Fruit fly (Drosophila melanogaster) whole organism, embryonic: Measurements from ENCODE around the gene Prat2.

Experiments used
- Antp ChIP-seq: fragments of 200-800 bp; sonication (Bioruptor generic); optimal IDR thresholded peaks from 3 replicates; lab custom pipeline; 2016; ENCODE audit warnings: missing biosample characterization, missing genetic modification characterization
- CG10431 ChIP-seq: fragments of 200-800 bp; sonication (Bioruptor generic); optimal IDR thresholded peaks from 3 replicates; lab custom pipeline; 2018; ENCODE audit warnings: missing biosample characterization, mild to moderate bottlenecking, missing genetic modification characterization
- CG10959 ChIP-seq: fragments of 200-800 bp; sonication (Bioruptor generic); IDR thresholded peaks from 2 replicates; pipeline ENCODE4 v1.3.6; 2022; ENCODE audit warnings: missing biosample characterization, missing genetic modification characterization
- CG11247 ChIP-seq: fragments of 200-800 bp; sonication (Bioruptor generic); IDR thresholded peaks from 2 replicates; pipeline ENCODE4 v1.3.6; 2022; ENCODE audit warnings: missing biosample characterization, missing genetic modification characterization
- CG11723 ChIP-seq: fragments of 200-800 bp; sonication (Bioruptor generic); optimal IDR thresholded peaks from 2 replicates; lab custom pipeline; 2017; ENCODE audit warnings: missing biosample characterization, mild to moderate bottlenecking, missing genetic modification characterization
- CG13894 ChIP-seq: fragments of 200-800 bp; sonication (Bioruptor generic); optimal IDR thresholded peaks from 3 replicates; lab custom pipeline; 2018; ENCODE audit warnings: missing biosample characterization, mild to moderate bottlenecking, missing genetic modification characterization, moderate library complexity
- CG14441 ChIP-seq: fragments of 200-800 bp; sonication (Bioruptor generic); IDR thresholded peaks from 2 replicates; pipeline ENCODE4 v1.3.6; 2022; ENCODE audit warnings: missing biosample characterization, missing genetic modification characterization
- CG14667 ChIP-seq: fragments of 200-800 bp; sonication (Bioruptor generic); IDR thresholded peaks from 2 replicates; pipeline ENCODE4 v1.3.6; 2022; ENCODE audit warnings: missing biosample characterization, missing genetic modification characterization
- CG15479 ChIP-seq: fragments of 200-800 bp; sonication (Bioruptor generic); optimal IDR thresholded peaks from 3 replicates; lab custom pipeline; 2019; ENCODE audit warnings: missing biosample characterization, mild to moderate bottlenecking, missing genetic modification characterization, moderate library complexity
- CG17568 ChIP-seq: fragments of 200-800 bp; sonication (Bioruptor generic); optimal IDR thresholded peaks from 2 replicates; lab custom pipeline; 2018; ENCODE audit warnings: missing biosample characterization, mild to moderate bottlenecking, missing genetic modification characterization, moderate library complexity
- CG17612 ChIP-seq: fragments of 200-800 bp; sonication (Bioruptor generic); IDR thresholded peaks from 2 replicates; pipeline ENCODE4 v1.3.6; 2022; ENCODE audit warnings: missing biosample characterization, missing genetic modification characterization
- CG3065 ChIP-seq: fragments of 200-800 bp; sonication (Bioruptor generic); optimal IDR thresholded peaks from 2 replicates; lab custom pipeline; 2016; ENCODE audit warnings: missing biosample characterization, missing genetic modification characterization
- CG32532 ChIP-seq: fragments of 200-800 bp; sonication (Bioruptor generic); IDR thresholded peaks from 2 replicates; pipeline ENCODE4 v1.3.6; 2022; ENCODE audit warnings: missing biosample characterization, missing genetic modification characterization
- CG4730 ChIP-seq: fragments of 200-800 bp; sonication (Bioruptor generic); IDR thresholded peaks from 2 replicates; pipeline ENCODE4 v1.3.6; 2022; ENCODE audit warnings: missing biosample characterization, missing genetic modification characterization
- CG7556 ChIP-seq: fragments of 200-800 bp; sonication (Bioruptor generic); optimal IDR thresholded peaks from 2 replicates; lab custom pipeline; 2017; ENCODE audit warnings: missing biosample characterization, mild to moderate bottlenecking, missing genetic modification characterization
- CG7745 ChIP-seq: fragments of 200-800 bp; sonication (Bioruptor generic); optimal IDR thresholded peaks from 2 replicates; lab custom pipeline; 2018; ENCODE audit warnings: missing biosample characterization, mild to moderate bottlenecking, missing genetic modification characterization, moderate library complexity
- CG8290 ChIP-seq, 3 experiments: fragments of 200-800 bp; sonication (Bioruptor generic); optimal IDR thresholded peaks; 2 replicates each; lab custom pipeline; 2016 to 2019; ENCODE audit warnings: missing biosample characterization in 3 of 3, missing genetic modification characterization in 3 of 3, mild to moderate bottlenecking in 2 of 3, moderate library complexity in 1 of 3
- Dip2 ChIP-seq: fragments of 200-800 bp; sonication (Bioruptor generic); IDR thresholded peaks from 2 replicates; pipeline ENCODE4 v1.3.6; 2022; ENCODE audit warnings: missing biosample characterization, missing genetic modification characterization
- E2f1 ChIP-seq: fragments of 200-800 bp; sonication (Bioruptor generic); IDR thresholded peaks from 2 replicates; pipeline ENCODE4 v1.3.6; 2022; ENCODE audit warnings: missing biosample characterization, missing genetic modification characterization
- H15 ChIP-seq: fragments of 200-800 bp; sonication (Bioruptor generic); IDR thresholded peaks from 3 replicates; pipeline ENCODE4 v1.3.6; 2022; ENCODE audit warnings: missing biosample characterization, missing genetic modification characterization
- Lim3 ChIP-seq: fragments of 200-800 bp; sonication (Bioruptor generic); IDR thresholded peaks from 2 replicates; pipeline ENCODE4 v1.3.6; 2022; ENCODE audit warnings: missing biosample characterization, missing genetic modification characterization
- Myb ChIP-seq: fragments of 200-800 bp; sonication (Bioruptor generic); optimal IDR thresholded peaks from 2 replicates; lab custom pipeline; 2016; ENCODE audit warnings: missing biosample characterization, missing genetic modification characterization
- Sin3A ChIP-seq: fragments of >200 bp; optimal IDR thresholded peaks from 2 replicates; lab custom pipeline; 2018
- Six4 ChIP-seq: fragments of 200-800 bp; sonication (Bioruptor generic); optimal IDR thresholded peaks from 2 replicates; lab custom pipeline; 2016; ENCODE audit warnings: missing biosample characterization, missing genetic modification characterization
- Spps ChIP-seq: fragments of 200-800 bp; sonication (Bioruptor generic); optimal IDR thresholded peaks from 2 replicates; lab custom pipeline; 2018; ENCODE audit warnings: missing biosample characterization, mild to moderate bottlenecking, missing genetic modification characterization
- TFAM ChIP-seq: fragments of 200-800 bp; sonication (Bioruptor generic); optimal IDR thresholded peaks from 2 replicates; lab custom pipeline; 2017; ENCODE audit warnings: missing biosample characterization, missing genetic modification characterization, inconsistent platforms
- Taf1 ChIP-seq: fragments of 200-800 bp; sonication (Bioruptor generic); IDR thresholded peaks from 2 replicates; pipeline ENCODE4 v1.3.6; 2022; ENCODE audit warnings: missing biosample characterization, missing genetic modification characterization
- Trl ChIP-seq, 3 experiments: fragments of >200 bp in 2 of 3; fragments of 200-800 bp in 1 of 3; sonication (Bioruptor generic) in 1 of 3; optimal IDR thresholded peaks; 2 replicates in 1 of 3; 3 replicates in 2 of 3; lab custom pipeline; 2016 to 2017; ENCODE audit warnings: missing biosample characterization in 1 of 3, missing genetic modification characterization in 1 of 3
- ac ChIP-seq: fragments of 200-800 bp; sonication (Bioruptor generic); optimal IDR thresholded peaks from 3 replicates; lab custom pipeline; 2017; ENCODE audit warnings: missing biosample characterization, mild to moderate bottlenecking, missing genetic modification characterization
- ato ChIP-seq: fragments of 200-800 bp; sonication (Bioruptor generic); IDR thresholded peaks from 2 replicates; pipeline ENCODE4 v1.3.6; 2022; ENCODE audit warnings: missing biosample characterization, missing genetic modification characterization; ENCODE audit not compliant: partially characterized antibody
- dm ChIP-seq: fragments of 200-800 bp; sonication (Bioruptor generic); optimal IDR thresholded peaks from 3 replicates; lab custom pipeline; 2016; ENCODE audit warnings: missing biosample characterization, missing genetic modification characterization
- jumu ChIP-seq: fragments of 200-800 bp; sonication (Bioruptor generic); optimal IDR thresholded peaks from 3 replicates; lab custom pipeline; 2016; ENCODE audit warnings: missing biosample characterization, missing genetic modification characterization
- lbe ChIP-seq: fragments of 200-800 bp; sonication (Bioruptor generic); optimal IDR thresholded peaks from 2 replicates; lab custom pipeline; 2016; ENCODE audit warnings: missing biosample characterization, mild to moderate bottlenecking, missing genetic modification characterization
- luna ChIP-seq: fragments of 200-800 bp; sonication (Bioruptor generic); optimal IDR thresholded peaks from 2 replicates; lab custom pipeline; 2016; ENCODE audit warnings: missing biosample characterization, missing genetic modification characterization
- nerfin-1 ChIP-seq: fragments of 200-800 bp; sonication (Bioruptor generic); optimal IDR thresholded peaks from 3 replicates; lab custom pipeline; 2019; ENCODE audit warnings: missing biosample characterization, mild to moderate bottlenecking, missing genetic modification characterization, moderate library complexity
- nom ChIP-seq: fragments of 200-800 bp; sonication (Bioruptor generic); optimal IDR thresholded peaks from 2 replicates; lab custom pipeline; 2017; ENCODE audit warnings: missing biosample characterization, missing genetic modification characterization, mild to moderate bottlenecking, moderate library complexity, missing genetic modification reagents
- odd ChIP-seq: fragments of 200-800 bp; sonication (Bioruptor generic); optimal IDR thresholded peaks from 2 replicates; lab custom pipeline; 2017; ENCODE audit warnings: missing biosample characterization, mild to moderate bottlenecking, missing genetic modification characterization
- pnt ChIP-seq: fragments of 200-800 bp; sonication (Bioruptor generic); optimal IDR thresholded peaks from 3 replicates; lab custom pipeline; 2016; ENCODE audit warnings: missing biosample characterization, missing genetic modification characterization
- rib ChIP-seq: fragments of 200-800 bp; sonication (Bioruptor generic); IDR thresholded peaks from 2 replicates; pipeline ENCODE4 v1.3.6; 2022; ENCODE audit warnings: missing biosample characterization, missing genetic modification characterization
- run ChIP-seq: fragments of 200-800 bp; sonication (Bioruptor generic); optimal IDR thresholded peaks from 3 replicates; lab custom pipeline; 2018; ENCODE audit warnings: missing biosample characterization, mild to moderate bottlenecking, missing genetic modification characterization
- sc ChIP-seq, 3 experiments: fragments of >200 bp in 2 of 3; fragments of 200-800 bp in 1 of 3; sonication (Bioruptor generic) in 1 of 3; optimal IDR thresholded peaks; 2 replicates in 2 of 3; 3 replicates in 1 of 3; lab custom pipeline; 2017; ENCODE audit warnings: mild to moderate bottlenecking in 1 of 3, missing biosample characterization in 1 of 3, missing genetic modification characterization in 1 of 3, missing genetic modification reagents in 1 of 3
- schlank ChIP-seq: fragments of 200-800 bp; sonication (Bioruptor generic); optimal IDR thresholded peaks from 2 replicates; lab custom pipeline; 2018; ENCODE audit warnings: missing biosample characterization, mild to moderate bottlenecking, missing genetic modification characterization
- sd ChIP-seq: fragments of 200-800 bp; sonication (Bioruptor generic); optimal IDR thresholded peaks from 3 replicates; lab custom pipeline; 2018; ENCODE audit warnings: missing biosample characterization, mild to moderate bottlenecking, missing genetic modification characterization, moderate library complexity
- sisA ChIP-seq: fragments of 200-800 bp; sonication (Bioruptor generic); IDR thresholded peaks from 2 replicates; pipeline ENCODE4 v1.3.6; 2022; ENCODE audit warnings: missing biosample characterization, missing genetic modification characterization
- stwl ChIP-seq: fragments of 200-800 bp; sonication (Bioruptor generic); optimal IDR thresholded peaks from 3 replicates; lab custom pipeline; 2018; ENCODE audit warnings: missing biosample characterization, mild to moderate bottlenecking, missing genetic modification characterization, moderate library complexity
- tio ChIP-seq: fragments of 200-800 bp; sonication (Bioruptor generic); optimal IDR thresholded peaks from 2 replicates; lab custom pipeline; 2017; ENCODE audit warnings: missing biosample characterization, missing genetic modification characterization, inconsistent platforms
- tna ChIP-seq: fragments of 200-800 bp; sonication (Bioruptor generic); IDR thresholded peaks from 2 replicates; pipeline ENCODE4 v1.3.6; 2022; ENCODE audit warnings: missing biosample characterization, missing genetic modification characterization; ENCODE audit not compliant: partially characterized antibody
- z ChIP-seq: fragments of 200-800 bp; sonication (Bioruptor generic); IDR thresholded peaks from 3 replicates; pipeline ENCODE4 v1.3.6; 2022; ENCODE audit warnings: missing biosample characterization, missing genetic modification characterization

Prat2 gene

DNA sequence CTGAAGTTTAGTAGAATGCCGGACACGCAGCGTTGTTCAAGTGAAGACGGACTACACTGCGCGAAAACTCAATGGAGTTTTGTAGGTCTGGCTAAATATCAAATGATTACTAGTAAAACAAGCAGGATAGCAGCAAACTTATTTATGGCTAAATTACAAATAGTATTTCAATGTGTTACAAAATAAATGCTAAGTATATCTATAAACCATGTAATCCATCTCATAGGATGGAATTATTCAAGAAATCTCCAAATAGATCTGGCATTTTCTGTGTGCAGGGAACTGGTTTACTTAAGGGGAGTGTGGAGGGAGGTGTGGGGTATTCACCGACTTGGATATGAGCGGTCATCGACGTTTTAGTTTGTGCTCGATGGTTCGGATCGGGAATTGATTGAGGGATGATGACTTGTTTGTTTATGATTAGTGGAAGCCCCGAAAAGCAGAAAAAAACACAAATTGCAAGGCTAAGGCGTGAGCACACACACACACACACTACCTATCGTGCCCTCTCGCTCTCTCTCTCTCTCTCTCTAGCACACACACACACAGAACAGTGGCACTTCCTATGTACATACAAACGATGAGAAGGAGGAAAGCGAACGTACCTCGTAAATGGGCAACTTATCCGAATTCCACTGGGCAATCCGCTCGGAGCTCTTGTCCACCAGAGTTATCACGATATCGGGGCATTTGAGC lies 49.3 kb upstream of the Prat2 start (continued):
- no peak for TF ChIP-seq ato (GFP tag; lab: Robert Waterston, UW)
- peak; percentile 18 for TF ChIP-seq nerfin-1 (tag; lab: Kevin White, UChicago)
- TF ChIP-seq CG17568 (GFP tag; lab: Kevin White, UChicago) = peak; percentile 76
- no peak for TF ChIP-seq stwl (tag; lab: Kevin White, UChicago)
- TF ChIP-seq H15 = 0 out of 3 replicates have a peak, but pooled peaks have one; percentile 15
- TF ChIP-seq CG7745 (tag; lab: Kevin White, UChicago) = no peak
- TF ChIP-seq lbe (GFP tag; lab: Kevin White, UChicago) = no peak
- peak; percentile 72 for TF ChIP-seq Spps (tag; lab: Kevin White, UChicago)
- peak; percentile 77 for TF ChIP-seq CG32532 (GFP tag; lab: Robert Waterston, UW)
- TF ChIP-seq schlank (tag; lab: Kevin White, UChicago) = peak; percentile 27
- TF ChIP-seq Taf1 (GFP tag; lab: Robert Waterston, UW) = peak; percentile 40; the same call in 1 of the 2 replicates
- peak; percentile 36; the same call in 1 of the 2 replicates for TF ChIP-seq CG17612 (GFP tag; lab: Robert Waterston, UW)
- TF ChIP-seq CG3065 (GFP tag; lab: Kevin White, UChicago) = peak; percentile 69
- TF ChIP-seq ac = peak; percentile 37
- peak; percentile 38 for TF ChIP-seq CG8290 (GFP tag; optimal IDR thresholded peaks at IDR 0.05; lab: Kevin White, UChicago)
- TF ChIP-seq CG8290 (tag; optimal IDR thresholded peaks at IDR 0.05; lab: Kevin White, UChicago) = peak in 1 of 2 experiments; percentile 85
- peak; percentile 72 for TF ChIP-seq sisA (GFP tag; lab: Robert Waterston, UW)
- TF ChIP-seq CG4730 (GFP tag; lab: Robert Waterston, UW) = peak; percentile 51; the same call in 1 of the 2 replicates
- TF ChIP-seq sc (optimal IDR thresholded peaks at IDR 0.05; lab: Kevin White, UChicago) = no peak
- peak; percentile 74 for TF ChIP-seq sc (GFP tag; optimal IDR thresholded peaks at IDR 0.05; lab: Kevin White, UChicago)
- peak; percentile 77 for TF ChIP-seq pnt
- TF ChIP-seq CG14667 (GFP tag; lab: Robert Waterston, UW) = peak; percentile 64
- TF ChIP-seq Lim3 = peak; percentile 64
- TF ChIP-seq dm (GFP tag; lab: Kevin White, UChicago) = peak; percentile 52
- 0 out of 2 replicates have a peak, but pooled peaks have one; percentile 24 for TF ChIP-seq CG11247 (GFP tag; lab: Robert Waterston, UW)
- peak; percentile 44; the same call in 1 of the 2 replicates for TF ChIP-seq CG10959 (GFP tag; lab: Robert Waterston, UW)
- peak in 1 of 2 experiments; percentile 70 for TF ChIP-seq Trl (optimal IDR thresholded peaks at IDR 0.05; lab: Kevin White, UChicago)
- peak; percentile 68 for TF ChIP-seq Trl (GFP tag; optimal IDR thresholded peaks at IDR 0.05; lab: Kevin White, UChicago)
- peak; percentile 39 for TF ChIP-seq nom (GFP tag; lab: Kevin White, UChicago)
- no peak for TF ChIP-seq z
- TF ChIP-seq tna (GFP tag; lab: Robert Waterston, UW) = no peak
- peak; percentile 71 for TF ChIP-seq run (tag; lab: Kevin White, UChicago)
- no peak for TF ChIP-seq Sin3A (lab: Kevin White, UChicago)
- peak; percentile 8 for TF ChIP-seq CG13894 (tag; lab: Kevin White, UChicago)
- peak; percentile 24 for TF ChIP-seq sd (tag; lab: Kevin White, UChicago)
- TF ChIP-seq Antp (GFP tag; lab: Kevin White, UChicago) = peak; percentile 81
- peak; percentile 77 for TF ChIP-seq CG14441 (GFP tag; lab: Robert Waterston, UW)
- TF ChIP-seq odd = peak; percentile 75
- TF ChIP-seq luna = no peak
- peak; percentile 79 for TF ChIP-seq CG11723 (GFP tag; lab: Kevin White, UChicago)
- TF ChIP-seq E2f1 (GFP tag; lab: Robert Waterston, UW) = peak; percentile 74
- peak; percentile 75 for TF ChIP-seq jumu (GFP tag; lab: Kevin White, UChicago)
- no peak for TF ChIP-seq Dip2 (GFP tag; lab: Robert Waterston, UW)
- no peak for TF ChIP-seq CG10431 (GFP tag; lab: Kevin White, UChicago)
- TF ChIP-seq Myb (GFP tag; lab: Kevin White, UChicago) = peak; percentile 63
- peak; percentile 40 for TF ChIP-seq TFAM
- peak; percentile 87 for TF ChIP-seq CG7556 (GFP tag; lab: Kevin White, UChicago)
- no peak for TF ChIP-seq rib (GFP tag; lab: Robert Waterston, UW)
- TF ChIP-seq tio (GFP tag; lab: Kevin White, UChicago) = peak; percentile 79
- TF ChIP-seq CG15479 (GFP tag; lab: Kevin White, UChicago) = no peak
- peak; percentile 73 for TF ChIP-seq Six4 (GFP tag; lab: Kevin White, UChicago)
